Worm (Caenorhabditis elegans): ENCODE data around the gene T12A2.21.
A peak's percentile ranks its signal among the peaks of the same experiment; 100 is the strongest.

T12A2.21 gene

ce11 chrIII:6270277-6270676 lies 33.7 kb upstream of the T12A2.21 start, which contains the start of gene srg-3:
TSS of gene srg-3 (minus strand) at chrIII:6270377.
- peak in 1 of 2 experiments; percentile 47 for TF ChIP-seq unc-62 (GFP tag; optimal IDR thresholded peaks at IDR 0.05 in 1 of 2)
- TF ChIP-seq unc-62 (tag; optimal IDR thresholded peaks at IDR 0.05), result no peak
- no peak for TF ChIP-seq mdt-29 (GFP tag; IDR thresholded peaks at IDR 0.05)
- peak; percentile 33 for TF ChIP-seq aha-1 (tag)

ce11 chrIII:6268061-6268460 lies 31.5 kb upstream of the T12A2.21 start, which contains the start of gene srg-7:
TSS of gene srg-7 (minus strand) at chrIII:6268161.
- TF ChIP-seq madf-9 (GFP tag; conservative IDR thresholded peaks at IDR 0.05) (no peak), daf-19 (GFP tag; conservative IDR thresholded peaks at IDR 0.05) (no peak), hlh-30 (tag; optimal IDR thresholded peaks at IDR 0.05; ENCODE audit: insufficient read depth) (no peak), duxl-1 (tag; optimal IDR thresholded peaks at IDR 0.05; ENCODE audit: poor library complexity) (no peak), nhr-102 (tag; optimal IDR thresholded peaks at IDR 0.05) (no peak), dve-1 (tag; optimal IDR thresholded peaks at IDR 0.05; ENCODE audit: insufficient read depth) (no peak), hmg-1.1 (GFP tag; IDR thresholded peaks at IDR 0.05) (no peak), nhr-10 (tag; optimal IDR thresholded peaks at IDR 0.05) (no peak), dmd-8 (GFP tag; IDR thresholded peaks at IDR 0.05) (no peak), zfp-3 (GFP tag; conservative IDR thresholded peaks at IDR 0.05) (no peak), pqm-1 (tag; optimal IDR thresholded peaks at IDR 0.05) (no peak), gei-8 (GFP tag; optimal IDR thresholded peaks at IDR 0.05) (no peak), lir-3 (tag; optimal IDR thresholded peaks at IDR 0.05) (no peak)

ce11 chrIII:6265911-6266310 lies 29.4 kb upstream of the T12A2.21 start, which contains the start of gene srg-6:
TSS of gene srg-6 (minus strand) at chrIII:6266011.
- TF ChIP-seq zag-1 (tag; optimal IDR thresholded peaks at IDR 0.05) (no peak), zip-2 (tag; optimal IDR thresholded peaks at IDR 0.05) (no peak), unc-62 (GFP tag; optimal IDR thresholded peaks at IDR 0.05 in 1 of 2) (no peak), unc-62 (tag; optimal IDR thresholded peaks at IDR 0.05) (no peak), R02D3.7 (tag; optimal IDR thresholded peaks at IDR 0.05) (no peak), egl-43 (GFP tag; IDR thresholded peaks at IDR 0.05) (no peak), F10B5.3 (tag; optimal IDR thresholded peaks at IDR 0.05) (no peak), hif-1 (tag; optimal IDR thresholded peaks at IDR 0.05) (no peak), dpl-1 (GFP tag; optimal IDR thresholded peaks at IDR 0.05) (no peak), mxl-2 (GFP tag; conservative IDR thresholded peaks at IDR 0.05) (no peak), hlh-30 (tag; optimal IDR thresholded peaks at IDR 0.05; ENCODE audit: insufficient read depth) (no peak), nhr-237 (tag; optimal IDR thresholded peaks at IDR 0.05) (no peak), dve-1 (tag; optimal IDR thresholded peaks at IDR 0.05; ENCODE audit: insufficient read depth) (no peak), ceh-82 (tag; optimal IDR thresholded peaks at IDR 0.05) (no peak), T26A8.4 (GFP tag; IDR thresholded peaks at IDR 0.05) (no peak), hlh-11 (tag; optimal IDR thresholded peaks at IDR 0.05) (no peak), Y105C5A.15 (GFP tag; IDR thresholded peaks at IDR 0.05) (no peak), F44E2.7 (GFP tag; IDR thresholded peaks at IDR 0.05) (no peak), spr-1 (tag; optimal IDR thresholded peaks at IDR 0.05) (no peak)

- TF ChIP-seq D1046.2 (GFP tag; IDR thresholded peaks at IDR 0.05) (no peak), ceh-32 (tag; optimal IDR thresholded peaks at IDR 0.05; ENCODE audit: poor library complexity) (no peak), mes-2 (tag; optimal IDR thresholded peaks at IDR 0.05; ENCODE audit: poor library complexity, severe bottlenecking) (no peak), spr-3 (GFP tag; optimal IDR thresholded peaks at IDR 0.05) (no peak), ZK337.2 (GFP tag; IDR thresholded peaks at IDR 0.05) (no peak), ceh-20 (GFP tag; IDR thresholded peaks at IDR 0.05) (no peak), dve-1 (tag; optimal IDR thresholded peaks at IDR 0.05; ENCODE audit: insufficient read depth) (no peak), lin-15B (tag; optimal IDR thresholded peaks at IDR 0.05) (no peak), duxl-1 (tag; optimal IDR thresholded peaks at IDR 0.05; ENCODE audit: poor library complexity) (no peak), nhr-76 (tag; optimal IDR thresholded peaks at IDR 0.05) (no peak), sdz-12 (GFP tag; optimal IDR thresholded peaks at IDR 0.05) (no peak), R02D3.7 (tag; optimal IDR thresholded peaks at IDR 0.05) (no peak), nhr-10 (tag; optimal IDR thresholded peaks at IDR 0.05) (no peak), hlh-30 (tag; optimal IDR thresholded peaks at IDR 0.05; ENCODE audit: insufficient read depth) (no peak), dmd-8 (GFP tag; IDR thresholded peaks at IDR 0.05) (no peak)
These were observed 27.9 kb upstream of the T12A2.21 start, which contains the start of gene srg-5 for ce11 chrIII:6264447-6264846. TSS of gene srg-5 (minus strand) at chrIII:6264547.
